Fruit fly (Drosophila melanogaster) whole organism, embryonic: ENCODE data around the gene CG1309.

ENCODE experiments used
- CG10274 ChIP-seq: fragments of 200-800 bp; sonication (Bioruptor generic); optimal IDR thresholded peaks from 3 replicates; lab custom pipeline; 2017; ENCODE audit warnings: missing biosample characterization, mild to moderate bottlenecking, missing genetic modification characterization
- CG10654 ChIP-seq: fragments of 200-800 bp; sonication (Bioruptor generic); optimal IDR thresholded peaks from 2 replicates; lab custom pipeline; 2016; ENCODE audit warnings: missing biosample characterization, missing genetic modification characterization
- CG10959 ChIP-seq: fragments of 200-800 bp; sonication (Bioruptor generic); IDR thresholded peaks from 2 replicates; pipeline ENCODE4 v1.3.6; 2022; ENCODE audit warnings: missing biosample characterization, missing genetic modification characterization
- CG11504 ChIP-seq: fragments of 200-800 bp; sonication (Bioruptor generic); optimal IDR thresholded peaks from 3 replicates; lab custom pipeline; 2019; ENCODE audit warnings: missing biosample characterization, mild to moderate bottlenecking, missing genetic modification characterization, moderate library complexity
- CG17186 ChIP-seq: fragments of 200-800 bp; sonication (Bioruptor generic); optimal IDR thresholded peaks from 3 replicates; lab custom pipeline; 2017; ENCODE audit warnings: missing biosample characterization, missing genetic modification reagents, missing genetic modification characterization
- CG18599 ChIP-seq: fragments of 200-800 bp; sonication (Bioruptor generic); optimal IDR thresholded peaks from 3 replicates; lab custom pipeline; 2017; ENCODE audit warnings: missing biosample characterization, missing genetic modification characterization, mild to moderate bottlenecking, moderate library complexity, missing genetic modification reagents
- CG2120 ChIP-seq: fragments of 200-800 bp; sonication (Bioruptor generic); optimal IDR thresholded peaks from 3 replicates; lab custom pipeline; 2016; ENCODE audit warnings: missing biosample characterization, missing genetic modification characterization
- CG31365 ChIP-seq: fragments of 200-800 bp; sonication (Bioruptor generic); optimal IDR thresholded peaks from 2 replicates; lab custom pipeline; 2018; ENCODE audit warnings: missing biosample characterization, mild to moderate bottlenecking, missing genetic modification characterization
- CG6254 ChIP-seq: fragments of 200-800 bp; sonication (Bioruptor generic); optimal IDR thresholded peaks from 3 replicates; lab custom pipeline; 2017; ENCODE audit warnings: mild to moderate bottlenecking, missing biosample characterization, missing genetic modification reagents, missing genetic modification characterization
- CG6683 ChIP-seq: fragments of 200-800 bp; sonication (Bioruptor generic); optimal IDR thresholded peaks from 2 replicates; lab custom pipeline; 2017; ENCODE audit warnings: missing biosample characterization, mild to moderate bottlenecking, missing genetic modification characterization, missing genetic modification reagents
- CG7839 ChIP-seq: fragments of 200-800 bp; sonication (Bioruptor generic); optimal IDR thresholded peaks from 3 replicates; lab custom pipeline; 2018; ENCODE audit warnings: missing biosample characterization, mild to moderate bottlenecking, missing genetic modification characterization, moderate library complexity
- CG8765 ChIP-seq: fragments of 200-800 bp; sonication (Bioruptor generic); IDR thresholded peaks from 2 replicates; pipeline ENCODE4 v1.3.6; 2022; ENCODE audit warnings: missing biosample characterization, missing genetic modification characterization
- CG9727 ChIP-seq: fragments of 200-800 bp; sonication (Bioruptor generic); optimal IDR thresholded peaks from 3 replicates; lab custom pipeline; 2017; ENCODE audit warnings: missing biosample characterization, mild to moderate bottlenecking, missing genetic modification characterization
- Camta ChIP-seq: fragments of 200-800 bp; sonication (Bioruptor generic); optimal IDR thresholded peaks from 2 replicates; lab custom pipeline; 2016; ENCODE audit warnings: missing biosample characterization, missing genetic modification characterization
- Doc3 ChIP-seq: fragments of 200-800 bp; sonication (Bioruptor generic); IDR thresholded peaks from 3 replicates; pipeline ENCODE4 v1.3.6; 2022; ENCODE audit warnings: missing biosample characterization, missing genetic modification characterization; ENCODE audit not compliant: partially characterized antibody
- HmgZ ChIP-seq: fragments of 200-800 bp; sonication (Bioruptor generic); optimal IDR thresholded peaks from 2 replicates; lab custom pipeline; 2018; ENCODE audit warnings: missing biosample characterization, mild to moderate bottlenecking, missing genetic modification characterization
- Hmr ChIP-seq: fragments of 200-800 bp; sonication (Bioruptor generic); optimal IDR thresholded peaks from 3 replicates; lab custom pipeline; 2017; ENCODE audit warnings: mild to moderate bottlenecking, missing biosample characterization, missing genetic modification reagents, missing genetic modification characterization
- Hr39 ChIP-seq: fragments of >200 bp; optimal IDR thresholded peaks from 2 replicates; lab custom pipeline; 2017
- NC2β ChIP-seq: fragments of 200-800 bp; sonication (Bioruptor generic); optimal IDR thresholded peaks from 2 replicates; lab custom pipeline; 2016; ENCODE audit warnings: missing biosample characterization, missing genetic modification characterization
- Rfx ChIP-seq: fragments of 200-800 bp; sonication (Bioruptor generic); IDR thresholded peaks from 2 replicates; pipeline ENCODE4 v1.3.6; 2022; ENCODE audit warnings: missing biosample characterization, missing genetic modification characterization
- al ChIP-seq: fragments of 200-800 bp; sonication (Bioruptor generic); IDR thresholded peaks from 2 replicates; pipeline ENCODE4 v1.3.6; 2022; ENCODE audit warnings: missing biosample characterization, missing genetic modification characterization
- amos ChIP-seq: fragments of 200-800 bp; sonication (Bioruptor generic); IDR thresholded peaks from 2 replicates; pipeline ENCODE4 v1.3.6; 2022; ENCODE audit warnings: missing biosample characterization, missing genetic modification characterization; ENCODE audit not compliant: partially characterized antibody
- br ChIP-seq: fragments of >200 bp; optimal IDR thresholded peaks from 2 replicates; lab custom pipeline; 2017
- bsh ChIP-seq, 2 experiments: fragments of 200-800 bp; sonication (Bioruptor generic); optimal IDR thresholded peaks; 2 replicates each; lab custom pipeline; 2017 to 2018; ENCODE audit warnings: mild to moderate bottlenecking in 2 of 2, missing biosample characterization in 2 of 2, missing genetic modification characterization in 2 of 2, moderate library complexity in 1 of 2
- cad ChIP-seq: fragments of >200 bp; optimal IDR thresholded peaks from 2 replicates; lab custom pipeline; 2017; ENCODE audit warnings: missing biosample characterization, missing genetic modification characterization
- chm ChIP-seq: fragments of 200-800 bp; sonication (Bioruptor generic); IDR thresholded peaks from 2 replicates; pipeline ENCODE4 v1.3.6; 2022; ENCODE audit warnings: missing biosample characterization, missing genetic modification characterization
- crp ChIP-seq, 2 experiments: fragments of 200-800 bp; sonication (Bioruptor generic); optimal IDR thresholded peaks; 2 replicates in 1 of 2; 3 replicates in 1 of 2; lab custom pipeline; 2017; ENCODE audit warnings: missing biosample characterization in 2 of 2, missing genetic modification characterization in 2 of 2, mild to moderate bottlenecking in 1 of 2, moderate library complexity in 1 of 2
- cwo ChIP-seq: fragments of 200-800 bp; sonication (Bioruptor generic); optimal IDR thresholded peaks from 3 replicates; lab custom pipeline; 2017; ENCODE audit warnings: missing biosample characterization, missing genetic modification characterization, mild to moderate bottlenecking, moderate library complexity, missing genetic modification reagents
- dati ChIP-seq: fragments of 200-800 bp; sonication (Bioruptor generic); IDR thresholded peaks from 2 replicates; pipeline ENCODE4 v1.3.6; 2022; ENCODE audit warnings: missing biosample characterization, missing genetic modification characterization
- eve ChIP-seq, 2 experiments: fragments of >200 bp; optimal IDR thresholded peaks; 2 replicates each; lab custom pipeline; 2017; ENCODE audit warnings: missing biosample characterization in 2 of 2, missing genetic modification characterization in 2 of 2
- gsb-n ChIP-seq: fragments of 200-800 bp; sonication (Bioruptor generic); optimal IDR thresholded peaks from 3 replicates; lab custom pipeline; 2018; ENCODE audit warnings: missing biosample characterization, mild to moderate bottlenecking, missing genetic modification characterization
- hbn ChIP-seq: fragments of 200-800 bp; sonication (Bioruptor generic); IDR thresholded peaks from 2 replicates; pipeline ENCODE4 v1.3.6; 2022; ENCODE audit warnings: missing biosample characterization, missing genetic modification characterization; ENCODE audit not compliant: partially characterized antibody
- kni ChIP-seq: fragments of 200-800 bp; sonication (Bioruptor generic); optimal IDR thresholded peaks from 3 replicates; lab custom pipeline; 2017; ENCODE audit warnings: mild to moderate bottlenecking, missing biosample characterization, missing genetic modification reagents, missing genetic modification characterization
- knrl ChIP-seq: fragments of 200-800 bp; sonication (Bioruptor generic); IDR thresholded peaks from 3 replicates; pipeline ENCODE4 v1.3.6; 2022; ENCODE audit warnings: missing biosample characterization, missing genetic modification characterization; ENCODE audit not compliant: partially characterized antibody
- lilli ChIP-seq: fragments of 200-800 bp; sonication (Bioruptor generic); optimal IDR thresholded peaks from 3 replicates; lab custom pipeline; 2016; ENCODE audit warnings: missing biosample characterization, missing genetic modification characterization
- lmd ChIP-seq: fragments of 200-800 bp; sonication (Bioruptor generic); IDR thresholded peaks from 2 replicates; pipeline ENCODE4 v1.3.6; 2022; ENCODE audit warnings: missing biosample characterization, missing genetic modification characterization
- mam ChIP-seq: fragments of 200-800 bp; sonication (Bioruptor generic); optimal IDR thresholded peaks from 3 replicates; lab custom pipeline; 2016; ENCODE audit warnings: missing biosample characterization, missing genetic modification characterization
- mld ChIP-seq: fragments of 200-800 bp; sonication (Bioruptor generic); IDR thresholded peaks from 3 replicates; pipeline ENCODE4 v1.3.6; 2022; ENCODE audit warnings: missing biosample characterization, missing genetic modification characterization; ENCODE audit not compliant: partially characterized antibody
- nerfin-1 ChIP-seq: fragments of 200-800 bp; sonication (Bioruptor generic); optimal IDR thresholded peaks from 3 replicates; lab custom pipeline; 2019; ENCODE audit warnings: missing biosample characterization, mild to moderate bottlenecking, missing genetic modification characterization, moderate library complexity
- p53 ChIP-seq: fragments of 200-800 bp; sonication (Bioruptor generic); optimal IDR thresholded peaks from 2 replicates; lab custom pipeline; 2016; ENCODE audit warnings: missing biosample characterization, missing genetic modification characterization
- phol ChIP-seq: fragments of 200-800 bp; sonication (Bioruptor generic); optimal IDR thresholded peaks from 3 replicates; lab custom pipeline; 2018; ENCODE audit warnings: missing biosample characterization, mild to moderate bottlenecking, missing genetic modification characterization, moderate library complexity
- repo ChIP-seq: fragments of 200-800 bp; sonication (Bioruptor generic); optimal IDR thresholded peaks from 2 replicates; lab custom pipeline; 2016; ENCODE audit warnings: missing biosample characterization, missing genetic modification characterization
- rib ChIP-seq: fragments of 200-800 bp; sonication (Bioruptor generic); IDR thresholded peaks from 2 replicates; pipeline ENCODE4 v1.3.6; 2022; ENCODE audit warnings: missing biosample characterization, missing genetic modification characterization
- schlank ChIP-seq: fragments of 200-800 bp; sonication (Bioruptor generic); optimal IDR thresholded peaks from 2 replicates; lab custom pipeline; 2018; ENCODE audit warnings: missing biosample characterization, mild to moderate bottlenecking, missing genetic modification characterization
- sug ChIP-seq: fragments of 200-800 bp; optimal IDR thresholded peaks from 2 replicates; lab custom pipeline; 2019; ENCODE audit warnings: missing biosample characterization, mild to moderate bottlenecking, missing genetic modification characterization, moderate library complexity
- twi ChIP-seq: fragments of 200-800 bp; optimal IDR thresholded peaks from 2 replicates; lab custom pipeline; 2019; ENCODE audit warnings: missing biosample characterization, mild to moderate bottlenecking, missing genetic modification characterization, moderate library complexity
- vnd ChIP-seq: fragments of 200-800 bp; sonication (Bioruptor generic); IDR thresholded peaks from 3 replicates; pipeline ENCODE4 v1.3.6; 2022; ENCODE audit warnings: missing biosample characterization, missing genetic modification characterization; ENCODE audit not compliant: partially characterized antibody
- zen2 ChIP-seq: fragments of 200-800 bp; sonication (Bioruptor generic); IDR thresholded peaks from 3 replicates; pipeline ENCODE4 v1.3.6; 2022; ENCODE audit warnings: missing biosample characterization, missing genetic modification characterization; ENCODE audit not compliant: partially characterized antibody

Gene CG1309

dm6 chr3L:4239442-4240322 is 19.5 kb upstream of the CG1309 start, which contains the start of gene Sqor (continued):
- 0 out of 2 replicates have a peak, but pooled peaks have one; percentile 1 for TF ChIP-seq dati (GFP tag; lab: Robert Waterston, UW)
- TF ChIP-seq al, result peak; percentile 83
- peak; percentile 89 for TF ChIP-seq lilli (GFP tag; lab: Kevin White, UChicago)
- TF ChIP-seq phol (tag; lab: Kevin White, UChicago), result peak; percentile 74
- peak; percentile 51 for TF ChIP-seq CG10654 (GFP tag; lab: Kevin White, UChicago)
- peak; percentile 60 for TF ChIP-seq CG6683 (GFP tag; lab: Kevin White, UChicago)
- TF ChIP-seq eve (GFP tag; optimal IDR thresholded peaks at IDR 0.05; lab: Kevin White, UChicago), result no peak
- TF ChIP-seq hbn (GFP tag; lab: Robert Waterston, UW), result no peak
- no peak for TF ChIP-seq cad
- TF ChIP-seq CG8765 (GFP tag; lab: Robert Waterston, UW), result peak; percentile 60; the same call in 1 of the 2 replicates
- TF ChIP-seq br, result no peak
- TF ChIP-seq CG11504, result peak; percentile 85
- peak; percentile 85 for TF ChIP-seq Rfx (GFP tag; lab: Robert Waterston, UW)
- TF ChIP-seq Camta (GFP tag; lab: Kevin White, UChicago), result peak; percentile 73
- TF ChIP-seq repo, result peak; percentile 60
- TF ChIP-seq CG18599 (GFP tag; lab: Kevin White, UChicago), result peak; percentile 88
- peak; percentile 77 for TF ChIP-seq CG10274 (GFP tag; lab: Kevin White, UChicago)
- TF ChIP-seq mam, result peak; percentile 90
- TF ChIP-seq sug (tag; lab: Kevin White, UChicago), result peak; percentile 88
- TF ChIP-seq CG31365 (tag; lab: Kevin White, UChicago), result peak; percentile 41
- TF ChIP-seq CG6254 (GFP tag; lab: Kevin White, UChicago), result no peak
- TF ChIP-seq cwo, result peak; percentile 83
- TF ChIP-seq gsb-n, result peak; percentile 25
- TF ChIP-seq crp (GFP tag; optimal IDR thresholded peaks at IDR 0.05; lab: Kevin White, UChicago), result peak in 1 of 2 experiments; percentile 80
- no peak for TF ChIP-seq Doc3
- TF ChIP-seq Hmr (GFP tag; lab: Kevin White, UChicago), result peak; percentile 89
- TF ChIP-seq HmgZ (tag; lab: Kevin White, UChicago), result peak; percentile 87
- no peak for TF ChIP-seq zen2
- TF ChIP-seq schlank, result peak; percentile 76
- TF ChIP-seq CG10959 (GFP tag; lab: Robert Waterston, UW), result no peak
- peak; percentile 77 for TF ChIP-seq lmd (GFP tag; lab: Robert Waterston, UW)
- TF ChIP-seq CG17186 (GFP tag; lab: Kevin White, UChicago), result peak; percentile 4
- TF ChIP-seq CG7839 (tag; lab: Kevin White, UChicago), result peak; percentile 89
- no peak for TF ChIP-seq kni
- peak; percentile 36; the same call in 1 of the 2 replicates for TF ChIP-seq amos (GFP tag; lab: Robert Waterston, UW)
- no peak for TF ChIP-seq vnd (GFP tag; lab: Robert Waterston, UW)
- peak; percentile 33 for TF ChIP-seq twi (tag; lab: Kevin White, UChicago)
- no peak for TF ChIP-seq Hr39 (lab: Kevin White, UChicago)
- peak; percentile 92 for TF ChIP-seq CG2120
- no peak for TF ChIP-seq mld (GFP tag; lab: Robert Waterston, UW)
- peak; percentile 66 to 93 for TF ChIP-seq bsh (GFP tag; optimal IDR thresholded peaks at IDR 0.05; lab: Kevin White, UChicago)
- peak; percentile 64 for TF ChIP-seq NC2β (GFP tag; lab: Kevin White, UChicago)
- TF ChIP-seq nerfin-1, result peak; percentile 44
- no peak for TF ChIP-seq knrl (GFP tag; lab: Robert Waterston, UW)
- peak; percentile 79 for TF ChIP-seq p53
- TF ChIP-seq chm (GFP tag; lab: Robert Waterston, UW), result peak; percentile 55; the same call in 1 of the 2 replicates
- TF ChIP-seq rib (GFP tag; lab: Robert Waterston, UW), result peak; percentile 84
- TF ChIP-seq CG9727 (GFP tag; lab: Kevin White, UChicago), result peak; percentile 87
